Fruit fly (Drosophila melanogaster) whole organism, embryonic: Measurements from ENCODE around the gene CG6567.

Experiments used
- Adf1 ChIP-seq: fragments of 200-800 bp; sonication (Bioruptor generic); IDR thresholded peaks from 2 replicates; pipeline ENCODE4 v1.3.6; 2022; ENCODE audit warnings: missing biosample characterization, missing genetic modification characterization
- Bdp1 ChIP-seq: fragments of 200-800 bp; sonication (Bioruptor generic); optimal IDR thresholded peaks from 3 replicates; lab custom pipeline; 2016; ENCODE audit warnings: missing biosample characterization, missing genetic modification characterization
- CG11456 ChIP-seq: fragments of 200-800 bp; sonication (Bioruptor generic); IDR thresholded peaks from 3 replicates; pipeline ENCODE4 v1.3.6; 2022; ENCODE audit warnings: missing biosample characterization, missing genetic modification characterization
- CG13123 ChIP-seq: fragments of 200-800 bp; sonication (Bioruptor generic); optimal IDR thresholded peaks from 2 replicates; lab custom pipeline; 2016; ENCODE audit warnings: missing biosample characterization, missing genetic modification characterization
- CG13296 ChIP-seq: fragments of 200-800 bp; sonication (Bioruptor generic); optimal IDR thresholded peaks from 3 replicates; lab custom pipeline; 2018; ENCODE audit warnings: missing biosample characterization, mild to moderate bottlenecking, missing genetic modification characterization
- CG13894 ChIP-seq: fragments of 200-800 bp; sonication (Bioruptor generic); optimal IDR thresholded peaks from 3 replicates; lab custom pipeline; 2018; ENCODE audit warnings: missing biosample characterization, mild to moderate bottlenecking, missing genetic modification characterization, moderate library complexity
- CG14441 ChIP-seq: fragments of 200-800 bp; sonication (Bioruptor generic); IDR thresholded peaks from 2 replicates; pipeline ENCODE4 v1.3.6; 2022; ENCODE audit warnings: missing biosample characterization, missing genetic modification characterization
- CG14667 ChIP-seq: fragments of 200-800 bp; sonication (Bioruptor generic); IDR thresholded peaks from 2 replicates; pipeline ENCODE4 v1.3.6; 2022; ENCODE audit warnings: missing biosample characterization, missing genetic modification characterization
- CG1832 ChIP-seq: fragments of 200-800 bp; sonication (Bioruptor generic); optimal IDR thresholded peaks from 2 replicates; lab custom pipeline; 2017; ENCODE audit warnings: missing biosample characterization, mild to moderate bottlenecking, missing genetic modification characterization, inconsistent platforms
- CG31224 ChIP-seq: fragments of 200-800 bp; sonication (Bioruptor generic); IDR thresholded peaks from 2 replicates; pipeline ENCODE4 v1.3.6; 2022; ENCODE audit warnings: missing biosample characterization, missing genetic modification characterization
- CG6254 ChIP-seq: fragments of 200-800 bp; sonication (Bioruptor generic); optimal IDR thresholded peaks from 3 replicates; lab custom pipeline; 2017; ENCODE audit warnings: mild to moderate bottlenecking, missing biosample characterization, missing genetic modification reagents, missing genetic modification characterization
- CG8290 ChIP-seq, 3 experiments: fragments of 200-800 bp; sonication (Bioruptor generic); optimal IDR thresholded peaks; 2 replicates each; lab custom pipeline; 2016 to 2019; ENCODE audit warnings: missing biosample characterization in 3 of 3, missing genetic modification characterization in 3 of 3, mild to moderate bottlenecking in 2 of 3, moderate library complexity in 1 of 3
- CG9437 ChIP-seq: fragments of 200-800 bp; sonication (Bioruptor generic); optimal IDR thresholded peaks from 2 replicates; lab custom pipeline; 2018; ENCODE audit warnings: missing biosample characterization, mild to moderate bottlenecking, missing genetic modification characterization
- CG9817 ChIP-seq: fragments of 200-800 bp; sonication (Bioruptor generic); optimal IDR thresholded peaks from 2 replicates; lab custom pipeline; 2018; ENCODE audit warnings: missing biosample characterization, mild to moderate bottlenecking, missing genetic modification characterization, moderate library complexity
- CHES-1-like ChIP-seq: fragments of 200-800 bp; sonication (Bioruptor generic); optimal IDR thresholded peaks from 2 replicates; lab custom pipeline; 2016; ENCODE audit warnings: missing biosample characterization, missing genetic modification characterization
- Eip74EF ChIP-seq, 2 experiments: fragments of 200-800 bp in 1 of 2; fragments of >200 bp in 1 of 2; sonication (Bioruptor generic) in 1 of 2; optimal IDR thresholded peaks; 2 replicates each; lab custom pipeline; 2017 to 2019; ENCODE audit warnings: missing biosample characterization in 2 of 2, missing genetic modification characterization in 2 of 2, mild to moderate bottlenecking in 1 of 2, moderate library complexity in 1 of 2
- Fer1 ChIP-seq: fragments of 200-800 bp; sonication (Bioruptor generic); optimal IDR thresholded peaks from 2 replicates; lab custom pipeline; 2017; ENCODE audit warnings: missing biosample characterization, mild to moderate bottlenecking, missing genetic modification characterization
- HLH4C ChIP-seq: fragments of 200-800 bp; sonication (Bioruptor generic); IDR thresholded peaks from 3 replicates; pipeline ENCODE4 v1.3.6; 2022; ENCODE audit warnings: missing biosample characterization, missing genetic modification characterization; ENCODE audit not compliant: partially characterized antibody
- HmgZ ChIP-seq: fragments of 200-800 bp; sonication (Bioruptor generic); optimal IDR thresholded peaks from 2 replicates; lab custom pipeline; 2018; ENCODE audit warnings: missing biosample characterization, mild to moderate bottlenecking, missing genetic modification characterization
- Meics ChIP-seq: fragments of 200-800 bp; sonication (Bioruptor generic); optimal IDR thresholded peaks from 2 replicates; lab custom pipeline; 2017; ENCODE audit warnings: missing biosample characterization, mild to moderate bottlenecking, missing genetic modification characterization
- Myb ChIP-seq: fragments of 200-800 bp; sonication (Bioruptor generic); optimal IDR thresholded peaks from 2 replicates; lab custom pipeline; 2016; ENCODE audit warnings: missing biosample characterization, missing genetic modification characterization
- NFAT ChIP-seq: fragments of 200-800 bp; sonication (Bioruptor generic); IDR thresholded peaks from 2 replicates; pipeline ENCODE4 v1.3.6; 2022; ENCODE audit warnings: missing biosample characterization, missing genetic modification characterization
- Pdp1 ChIP-seq, 2 experiments: fragments of 200-800 bp; sonication (Bioruptor generic); optimal IDR thresholded peaks; 3 replicates each; lab custom pipeline; 2016; ENCODE audit warnings: missing biosample characterization in 2 of 2, missing genetic modification characterization in 2 of 2, mild to moderate bottlenecking in 1 of 2, moderate library complexity in 1 of 2
- Sry-β ChIP-seq: fragments of 200-800 bp; sonication (Bioruptor generic); optimal IDR thresholded peaks from 2 replicates; lab custom pipeline; 2018; ENCODE audit warnings: missing biosample characterization, mild to moderate bottlenecking, missing genetic modification characterization, moderate library complexity
- Trl ChIP-seq, 3 experiments: fragments of >200 bp in 2 of 3; fragments of 200-800 bp in 1 of 3; sonication (Bioruptor generic) in 1 of 3; optimal IDR thresholded peaks; 2 replicates in 1 of 3; 3 replicates in 2 of 3; lab custom pipeline; 2016 to 2017; ENCODE audit warnings: missing biosample characterization in 1 of 3, missing genetic modification characterization in 1 of 3
- bcd ChIP-seq: fragments of 200-800 bp; sonication (Bioruptor generic); optimal IDR thresholded peaks from 2 replicates; lab custom pipeline; 2017; ENCODE audit warnings: missing biosample characterization, mild to moderate bottlenecking, missing genetic modification characterization
- chinmo ChIP-seq: fragments of 200-800 bp; sonication (Bioruptor generic); IDR thresholded peaks from 4 replicates; pipeline ENCODE4 v1.3.6; 2022; ENCODE audit warnings: missing biosample characterization, missing genetic modification characterization; ENCODE audit not compliant: partially characterized antibody
- crc ChIP-seq: fragments of 200-800 bp; sonication (Bioruptor generic); optimal IDR thresholded peaks from 2 replicates; lab custom pipeline; 2016; ENCODE audit warnings: missing biosample characterization, missing genetic modification characterization
- crp ChIP-seq, 2 experiments: fragments of 200-800 bp; sonication (Bioruptor generic); optimal IDR thresholded peaks; 2 replicates in 1 of 2; 3 replicates in 1 of 2; lab custom pipeline; 2017; ENCODE audit warnings: missing biosample characterization in 2 of 2, missing genetic modification characterization in 2 of 2, mild to moderate bottlenecking in 1 of 2, moderate library complexity in 1 of 2
- da ChIP-seq: fragments of 200-800 bp; sonication (Bioruptor generic); optimal IDR thresholded peaks from 2 replicates; lab custom pipeline; 2016; ENCODE audit warnings: missing biosample characterization, missing genetic modification characterization
- dmrt99B ChIP-seq: fragments of 200-800 bp; sonication (Bioruptor generic); optimal IDR thresholded peaks from 2 replicates; lab custom pipeline; 2018; ENCODE audit warnings: missing biosample characterization, mild to moderate bottlenecking, missing genetic modification characterization, moderate library complexity
- emc ChIP-seq: fragments of 200-800 bp; sonication (Bioruptor generic); optimal IDR thresholded peaks from 2 replicates; lab custom pipeline; 2016; ENCODE audit warnings: missing biosample characterization, missing genetic modification characterization
- gsb ChIP-seq: fragments of 200-800 bp; sonication (Bioruptor generic); IDR thresholded peaks from 2 replicates; pipeline ENCODE4 v1.3.6; 2022; ENCODE audit warnings: missing biosample characterization, missing genetic modification characterization
- hkb ChIP-seq, 2 experiments: fragments of 200-800 bp in 1 of 2; fragments of >200 bp in 1 of 2; sonication (Bioruptor generic) in 1 of 2; IDR thresholded peaks in 1 of 2; optimal IDR thresholded peaks in 1 of 2; 2 replicates each; pipeline versions ENCODE4 v1.3.6 to Lab custom; 2017 to 2022; ENCODE audit warnings: missing biosample characterization in 1 of 2, missing genetic modification characterization in 1 of 2
- ind ChIP-seq: fragments of 200-800 bp; sonication (Bioruptor generic); optimal IDR thresholded peaks from 3 replicates; lab custom pipeline; 2016; ENCODE audit warnings: missing biosample characterization, missing genetic modification characterization
- insv ChIP-seq, 2 experiments: fragments of 200-800 bp; sonication (Bioruptor generic); optimal IDR thresholded peaks; 3 replicates each; lab custom pipeline; 2016 to 2018; ENCODE audit warnings: missing biosample characterization in 2 of 2, missing genetic modification characterization in 2 of 2
- jumu ChIP-seq: fragments of 200-800 bp; sonication (Bioruptor generic); optimal IDR thresholded peaks from 3 replicates; lab custom pipeline; 2016; ENCODE audit warnings: missing biosample characterization, missing genetic modification characterization
- ken ChIP-seq: fragments of 200-800 bp; sonication (Bioruptor generic); IDR thresholded peaks from 3 replicates; pipeline ENCODE4 v1.3.6; 2022; ENCODE audit warnings: missing biosample characterization, missing genetic modification characterization
- mld ChIP-seq: fragments of 200-800 bp; sonication (Bioruptor generic); IDR thresholded peaks from 3 replicates; pipeline ENCODE4 v1.3.6; 2022; ENCODE audit warnings: missing biosample characterization, missing genetic modification characterization; ENCODE audit not compliant: partially characterized antibody
- phol ChIP-seq: fragments of 200-800 bp; sonication (Bioruptor generic); optimal IDR thresholded peaks from 3 replicates; lab custom pipeline; 2018; ENCODE audit warnings: missing biosample characterization, mild to moderate bottlenecking, missing genetic modification characterization, moderate library complexity
- sens ChIP-seq: fragments of 200-800 bp; sonication (Bioruptor generic); peaks from one replicate; lab custom pipeline; 2016; ENCODE audit warnings: missing biosample characterization, missing genetic modification characterization
- sens-2 ChIP-seq: fragments of 200-800 bp; sonication (Bioruptor generic); IDR thresholded peaks from 2 replicates; pipeline ENCODE4 v1.3.6; 2022; ENCODE audit warnings: missing biosample characterization, missing genetic modification characterization
- sim ChIP-seq: fragments of 200-800 bp; sonication (Bioruptor generic); IDR thresholded peaks from 2 replicates; pipeline ENCODE4 v1.3.6; 2022; ENCODE audit warnings: missing biosample characterization, missing genetic modification characterization
- slp2 ChIP-seq: fragments of 200-800 bp; sonication (Bioruptor generic); optimal IDR thresholded peaks from 2 replicates; lab custom pipeline; 2016; ENCODE audit warnings: missing biosample characterization, missing genetic modification characterization
- sr ChIP-seq: fragments of 200-800 bp; sonication (Bioruptor generic); IDR thresholded peaks from 3 replicates; pipeline ENCODE4 v1.3.6; 2022; ENCODE audit warnings: missing biosample characterization, missing genetic modification characterization
- sug ChIP-seq: fragments of 200-800 bp; optimal IDR thresholded peaks from 2 replicates; lab custom pipeline; 2019; ENCODE audit warnings: missing biosample characterization, mild to moderate bottlenecking, missing genetic modification characterization, moderate library complexity
- tin ChIP-seq: fragments of 200-800 bp; sonication (Bioruptor generic); optimal IDR thresholded peaks from 3 replicates; lab custom pipeline; 2016; ENCODE audit warnings: missing biosample characterization, missing genetic modification characterization
- wek ChIP-seq: fragments of 200-800 bp; sonication (Bioruptor generic); optimal IDR thresholded peaks from 3 replicates; lab custom pipeline; 2018; ENCODE audit warnings: missing biosample characterization, mild to moderate bottlenecking, missing genetic modification characterization, moderate library complexity

Gene CG6567

DNA sequence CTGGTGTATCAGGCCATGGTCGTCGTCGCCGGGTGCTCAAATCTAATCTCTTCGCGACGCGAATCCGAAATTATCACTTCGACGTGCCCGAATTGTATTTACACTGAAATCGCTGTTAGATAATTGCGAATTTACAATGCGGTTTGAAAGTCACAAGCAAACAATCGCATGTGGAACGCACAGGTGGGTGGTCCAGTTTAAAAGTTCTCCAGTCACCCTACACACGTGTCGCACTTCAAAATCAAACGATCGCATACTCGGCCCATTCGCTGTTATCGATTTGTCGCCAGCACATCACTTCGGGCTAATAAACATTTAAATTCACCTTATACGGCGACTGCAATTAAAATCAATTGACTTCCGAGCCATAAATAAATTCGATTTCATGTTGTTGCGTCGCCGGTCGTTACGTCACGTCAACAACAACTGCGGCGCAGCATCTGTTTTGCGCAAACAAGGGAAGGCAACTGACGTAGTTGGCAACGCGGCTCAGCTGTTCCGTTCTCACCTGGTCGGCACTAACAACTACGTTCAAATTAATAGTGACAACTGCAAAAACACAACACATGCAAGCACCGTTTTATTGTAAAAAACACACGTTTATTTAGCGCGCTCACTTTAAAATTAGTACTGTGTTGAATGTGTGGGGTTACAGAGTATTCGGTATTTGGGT, 8.7 kb upstream of the CG6567 start, which contains the start of gene CG6574 (continued):
- TF ChIP-seq phol (tag; lab: Kevin White, UChicago) = peak; percentile 33
- TF ChIP-seq Meics (GFP tag; lab: Kevin White, UChicago) = peak; percentile 23
- no peak for TF ChIP-seq dmrt99B (tag; lab: Kevin White, UChicago)
- TF ChIP-seq Myb (GFP tag; lab: Kevin White, UChicago) = no peak
- 0 out of 3 replicates have a peak, but pooled peaks have one; percentile 2 for TF ChIP-seq HLH4C (GFP tag; lab: Robert Waterston, UW)
- no peak for TF ChIP-seq CG11456 (GFP tag; lab: Robert Waterston, UW)
- no peak for TF ChIP-seq crc (GFP tag; lab: Kevin White, UChicago)
- peak; percentile 2 for TF ChIP-seq wek
- TF ChIP-seq jumu (GFP tag; lab: Kevin White, UChicago) = no peak
- no peak for TF ChIP-seq Eip74EF (GFP tag; optimal IDR thresholded peaks at IDR 0.05; lab: Kevin White, UChicago)
- TF ChIP-seq sens (GFP tag; lab: Kevin White, UChicago) = peak; percentile 86
- peak; percentile 11 for TF ChIP-seq CG13296
- no peak for TF ChIP-seq mld (GFP tag; lab: Robert Waterston, UW)
- peak in 1 of 2 experiments; percentile 83 for TF ChIP-seq crp (GFP tag; optimal IDR thresholded peaks at IDR 0.05; lab: Kevin White, UChicago)
- no peak for TF ChIP-seq CG14441 (GFP tag; lab: Robert Waterston, UW)
- TF ChIP-seq tin = no peak
- TF ChIP-seq hkb (optimal IDR thresholded peaks at IDR 0.05; lab: Kevin White, UChicago) = no peak
- TF ChIP-seq hkb (GFP tag; IDR thresholded peaks at IDR 0.05; lab: Robert Waterston, UW) = peak; percentile 39
- peak; percentile 79; the same call in 3 of the 4 replicates for TF ChIP-seq chinmo (GFP tag; lab: Robert Waterston, UW)
- TF ChIP-seq NFAT (GFP tag; lab: Robert Waterston, UW) = no peak
- TF ChIP-seq CG14667 (GFP tag; lab: Robert Waterston, UW) = no peak
- no peak for TF ChIP-seq CG13123 (GFP tag; lab: Kevin White, UChicago)
- TF ChIP-seq CG13894 (tag; lab: Kevin White, UChicago) = no peak
- TF ChIP-seq sug (tag; lab: Kevin White, UChicago) = peak; percentile 32
- no peak for TF ChIP-seq CG1832 (GFP tag; lab: Kevin White, UChicago)
- peak; percentile 2 for TF ChIP-seq HmgZ (tag; lab: Kevin White, UChicago)
- no peak for TF ChIP-seq CG31224 (GFP tag; lab: Robert Waterston, UW)
- TF ChIP-seq CG9437 (GFP tag; lab: Kevin White, UChicago) = peak; percentile 98
- TF ChIP-seq CG9817 (tag; lab: Kevin White, UChicago) = no peak
- TF ChIP-seq Fer1 = peak; percentile 26
- no peak for TF ChIP-seq da (GFP tag; lab: Kevin White, UChicago)
- no peak for TF ChIP-seq CHES-1-like
- no peak for TF ChIP-seq Bdp1 (GFP tag; lab: Kevin White, UChicago)
- TF ChIP-seq slp2 (GFP tag; lab: Kevin White, UChicago) = no peak
- no peak for TF ChIP-seq gsb
- no peak for TF ChIP-seq bcd (GFP tag; lab: Kevin White, UChicago)
- TF ChIP-seq Pdp1 (GFP tag; optimal IDR thresholded peaks at IDR 0.05; lab: Kevin White, UChicago) = peak in 1 of 2 experiments; percentile 96
- no peak for TF ChIP-seq sim (GFP tag; lab: Robert Waterston, UW)
- TF ChIP-seq ind (GFP tag; lab: Kevin White, UChicago) = peak; percentile 6
- peak; percentile 6; the same call in 1 of the 2 replicates for TF ChIP-seq Adf1 (GFP tag; lab: Robert Waterston, UW)
- TF ChIP-seq ken (GFP tag; lab: Robert Waterston, UW) = no peak
- TF ChIP-seq sens-2 (GFP tag; lab: Robert Waterston, UW) = no peak
- TF ChIP-seq insv (GFP tag; optimal IDR thresholded peaks at IDR 0.05; lab: Kevin White, UChicago) = no peak
- no peak for TF ChIP-seq CG8290 (GFP tag; optimal IDR thresholded peaks at IDR 0.05; lab: Kevin White, UChicago)
- TF ChIP-seq CG8290 (tag; optimal IDR thresholded peaks at IDR 0.05; lab: Kevin White, UChicago) = peak in 1 of 2 experiments; percentile 14
- TF ChIP-seq CG6254 (GFP tag; lab: Kevin White, UChicago) = peak; percentile 36
- TF ChIP-seq Sry-β (GFP tag; lab: Kevin White, UChicago) = no peak
- TF ChIP-seq sr (GFP tag; lab: Robert Waterston, UW) = no peak
- no peak for TF ChIP-seq Trl (optimal IDR thresholded peaks at IDR 0.05; lab: Kevin White, UChicago)
- TF ChIP-seq Trl (GFP tag; optimal IDR thresholded peaks at IDR 0.05; lab: Kevin White, UChicago) = no peak
- TF ChIP-seq emc (GFP tag; lab: Kevin White, UChicago) = no peak
